Fruit fly (Drosophila melanogaster) whole organism, pupa: Measurements from ENCODE around the gene CG14625.

ENCODE experiments used
- CG10348 ChIP-seq: fragments of 200-800 bp; sonication (Bioruptor generic); IDR thresholded peaks from 2 replicates; pipeline ENCODE4 v1.3.6; 2022; ENCODE audit warnings: missing biosample characterization, missing genetic modification characterization
- CG17806 ChIP-seq: fragments of 200-800 bp; sonication (Bioruptor generic); optimal IDR thresholded peaks from 2 replicates; lab custom pipeline; 2018; ENCODE audit warnings: missing biosample characterization, mild to moderate bottlenecking, missing genetic modification characterization, moderate library complexity
- EcR ChIP-seq: fragments of 200-800 bp; sonication (Bioruptor generic); optimal IDR thresholded peaks from 3 replicates; lab custom pipeline; 2019; ENCODE audit warnings: missing biosample characterization, missing genetic modification characterization, mild to moderate bottlenecking, moderate library complexity, missing genetic modification reagents
- Ets98B ChIP-seq: fragments of 200-800 bp; sonication (Bioruptor generic); IDR thresholded peaks from 2 replicates; pipeline ENCODE4 v1.3.6; 2022; ENCODE audit warnings: missing biosample characterization, missing genetic modification characterization
- Pif1B ChIP-seq: fragments of 200-800 bp; sonication (Bioruptor generic); optimal IDR thresholded peaks from 3 replicates; lab custom pipeline; 2016; ENCODE audit warnings: missing biosample characterization, missing genetic modification characterization
- fd96Ca ChIP-seq: fragments of 200-800 bp; sonication (Bioruptor generic); IDR thresholded peaks from 3 replicates; pipeline ENCODE4 v1.3.6; 2022; ENCODE audit warnings: missing biosample characterization, missing genetic modification characterization
- rn ChIP-seq: fragments of 200-800 bp; sonication (Bioruptor generic); IDR thresholded peaks from 2 replicates; pipeline ENCODE4 v1.3.6; 2022; ENCODE audit warnings: missing biosample characterization, missing genetic modification characterization

DNA sequence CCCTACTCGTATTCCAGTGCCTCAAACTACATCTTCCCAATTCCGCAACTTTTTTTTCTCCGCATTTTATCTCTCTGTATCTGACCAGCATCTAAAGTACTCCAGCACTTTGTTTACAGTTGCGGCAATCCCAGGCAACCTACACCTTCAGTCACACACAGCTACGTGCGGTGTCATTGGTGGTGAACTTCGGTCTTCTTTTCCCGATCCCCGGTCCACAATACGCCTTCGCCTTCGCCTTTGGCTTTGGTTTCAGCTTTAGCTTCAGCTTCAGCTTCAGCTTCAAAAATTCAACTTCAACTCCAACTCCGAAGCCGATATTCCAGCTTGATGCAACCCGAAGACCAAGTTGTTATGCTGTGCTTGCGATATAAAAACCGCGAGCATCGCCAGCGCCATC is 8.3 kb upstream of the CG14625 start, which contains the start of gene CG11380:
- no peak; the same call in 1 of the 2 replicates for TF ChIP-seq Ets98B (GFP tag; lab: Robert Waterston, UW)
- no peak for TF ChIP-seq CG10348
- TF ChIP-seq CG17806 (tag; lab: Kevin White, UChicago): no peak
- TF ChIP-seq EcR: no peak
- no peak for TF ChIP-seq rn (GFP tag; lab: Robert Waterston, UW)
- no peak for TF ChIP-seq fd96Ca
- TF ChIP-seq Pif1B (GFP tag; lab: Kevin White, UChicago): no peak
